Fruit fly (Drosophila melanogaster) whole organism, embryonic: ENCODE measurements around the gene CG16956.

ENCODE experiments used
- CG17802 ChIP-seq: fragments of 200-800 bp; sonication (Bioruptor generic); optimal IDR thresholded peaks from 2 replicates; lab custom pipeline; 2018; ENCODE audit warnings: missing biosample characterization, mild to moderate bottlenecking, missing genetic modification characterization, moderate library complexity
- CG8765 ChIP-seq: fragments of 200-800 bp; sonication (Bioruptor generic); IDR thresholded peaks from 2 replicates; pipeline ENCODE4 v1.3.6; 2022; ENCODE audit warnings: missing biosample characterization, missing genetic modification characterization
- CG9609 ChIP-seq: fragments of 200-800 bp; sonication (Bioruptor generic); optimal IDR thresholded peaks from 3 replicates; lab custom pipeline; 2016; ENCODE audit warnings: missing biosample characterization, missing genetic modification characterization
- Drgx ChIP-seq: fragments of 200-800 bp; sonication (Bioruptor generic); IDR thresholded peaks from 2 replicates; pipeline ENCODE4 v1.3.6; 2022; ENCODE audit warnings: missing biosample characterization, missing genetic modification characterization
- kah ChIP-seq: fragments of 200-800 bp; sonication (Bioruptor generic); optimal IDR thresholded peaks from 2 replicates; lab custom pipeline; 2018; ENCODE audit warnings: missing biosample characterization, mild to moderate bottlenecking, missing genetic modification characterization

- no peak for TF ChIP-seq CG9609
- no peak for TF ChIP-seq CG8765
- TF ChIP-seq CG17802 = no peak
- no peak for TF ChIP-seq kah (GFP tag; lab: Kevin White, UChicago)
- no peak for TF ChIP-seq Drgx (GFP tag; lab: Robert Waterston, UW)
These were observed 48.1 kb downstream of the CG16956 start, which contains the start of the genes Nnp-1 and Grx3 for dm6 chr2L:13366109-13366747.
